Worm (Caenorhabditis elegans) whole organism, L4 larva: ENCODE results near the gene sre-46.
A peak's percentile ranks its signal among the peaks of the same experiment; 100 is the strongest.

Experiments used
- F10B5.3 ChIP-seq: sonication (generic microtip); optimal IDR thresholded peaks from 2 replicates; lab custom pipeline; 2016; ENCODE audit warnings: mild to moderate bottlenecking, missing genetic modification characterization, missing compliant biosample characterization
- F44E2.7 ChIP-seq: fragments of 200-800 bp; sonication (Bioruptor generic); IDR thresholded peaks from 2 replicates; pipeline ENCODE4 v2.1.2; 2022; ENCODE audit warnings: missing genetic modification characterization, missing compliant biosample characterization
- F49E8.2 ChIP-seq: sonication (generic microtip); optimal IDR thresholded peaks from 2 replicates; lab custom pipeline; 2016; ENCODE audit warnings: missing compliant biosample characterization, mild to moderate bottlenecking, missing genetic modification characterization, borderline replicate concordance
- T26A8.4 ChIP-seq: fragments of 200-800 bp; sonication (Bioruptor generic); IDR thresholded peaks from 2 replicates; pipeline ENCODE4 v1.3.6; 2022; ENCODE audit warnings: missing genetic modification characterization, missing compliant biosample characterization
- Y48G9A.11 ChIP-seq: fragments of 200-800 bp; sonication (Bioruptor generic); IDR thresholded peaks from 2 replicates; pipeline ENCODE4 v1.3.6; 2022; ENCODE audit warnings: missing genetic modification reagents, missing genetic modification characterization, missing compliant biosample characterization
- Y5F2A.4 ChIP-seq: fragments of 200-800 bp; sonication (Bioruptor generic); optimal IDR thresholded peaks from 2 replicates; lab custom pipeline; 2018; ENCODE audit warnings: mild to moderate bottlenecking, missing genetic modification characterization, missing compliant biosample characterization
- ZK337.2 ChIP-seq: fragments of 200-800 bp; sonication (Bioruptor generic); IDR thresholded peaks from 2 replicates; pipeline ENCODE4 v1.3.6; 2022; ENCODE audit warnings: missing genetic modification reagents, missing genetic modification characterization, missing compliant biosample characterization
- attf-4 ChIP-seq: sonication (generic microtip); optimal IDR thresholded peaks from 3 replicates; lab custom pipeline; 2017; ENCODE audit warnings: missing biosample characterization, missing genetic modification characterization
- ceh-20 ChIP-seq: fragments of 200-800 bp; sonication (Bioruptor generic); IDR thresholded peaks from 2 replicates; pipeline ENCODE4 v1.3.6; 2022; ENCODE audit warnings: missing genetic modification reagents, missing genetic modification characterization, missing compliant biosample characterization
- ceh-28 ChIP-seq: fragments of 150-350 bp; optimal IDR thresholded peaks from 2 replicates; lab custom pipeline; 2014; ENCODE audit warnings: missing biosample characterization, missing genetic modification reagents, missing genetic modification characterization
- daf-12 ChIP-seq: fragments of 150-350 bp; optimal IDR thresholded peaks from 2 replicates; lab custom pipeline; 2014; ENCODE audit warnings: missing biosample characterization, missing genetic modification reagents, missing genetic modification characterization
- daf-16 ChIP-seq, 3 experiments: sonication (generic microtip); optimal IDR thresholded peaks; 2 replicates each; lab custom pipeline; 2016 to 2017; ENCODE audit warnings: missing genetic modification characterization in 3 of 3, missing genetic modification reagents in 3 of 3, mild to moderate bottlenecking in 2 of 3, missing compliant biosample characterization in 2 of 3, missing biosample characterization in 1 of 3, moderate library complexity in 1 of 3
- dmd-6 ChIP-seq: fragments of 200-800 bp; sonication (Bioruptor generic); IDR thresholded peaks from 2 replicates; pipeline ENCODE4 v1.3.6; 2022; ENCODE audit warnings: missing genetic modification reagents, missing genetic modification characterization, missing compliant biosample characterization
- dmd-9 ChIP-seq: fragments of 200-800 bp; sonication (Bioruptor generic); IDR thresholded peaks from 2 replicates; pipeline ENCODE4 v1.3.6; 2022; ENCODE audit warnings: missing genetic modification reagents, missing genetic modification characterization, missing compliant biosample characterization
- dpl-1 ChIP-seq: fragments of 150-350 bp; optimal IDR thresholded peaks from 2 replicates; lab custom pipeline; 2014; ENCODE audit warnings: missing biosample characterization, missing genetic modification reagents, missing genetic modification characterization
- dve-1 ChIP-seq: sonication (generic microtip); optimal IDR thresholded peaks from 2 replicates; lab custom pipeline; 2017; ENCODE audit warnings: antibody characterized with exemption, mild to moderate bottlenecking, missing genetic modification characterization, missing compliant biosample characterization; ENCODE audit not compliant: insufficient read depth
- egl-27 ChIP-seq: sonication (generic microtip); optimal IDR thresholded peaks from 3 replicates; lab custom pipeline; 2017; ENCODE audit warnings: missing biosample characterization, missing genetic modification reagents, missing genetic modification characterization
- egl-43 ChIP-seq: fragments of 200-800 bp; sonication (Bioruptor generic); IDR thresholded peaks from 2 replicates; pipeline ENCODE4 v1.3.6; 2022; ENCODE audit warnings: missing genetic modification reagents, missing genetic modification characterization, missing compliant biosample characterization
- hif-1 ChIP-seq, 2 experiments: sonication (generic microtip); optimal IDR thresholded peaks; 2 replicates each; lab custom pipeline; 2016 to 2017; ENCODE audit warnings: missing compliant biosample characterization in 2 of 2, missing genetic modification characterization in 2 of 2, missing genetic modification reagents in 2 of 2, missing genotype in 2 of 2, mild to moderate bottlenecking in 1 of 2
- hlh-11 ChIP-seq: fragments of 200-800 bp; sonication (Bioruptor generic); optimal IDR thresholded peaks from 2 replicates; lab custom pipeline; 2018; ENCODE audit warnings: mild to moderate bottlenecking, missing genetic modification characterization, missing compliant biosample characterization
- hmg-1.1 ChIP-seq: fragments of 200-800 bp; sonication (Bioruptor generic); IDR thresholded peaks from 2 replicates; pipeline ENCODE4 v1.3.6; 2022; ENCODE audit warnings: missing genetic modification reagents, missing genetic modification characterization, missing compliant biosample characterization
- lin-13 ChIP-seq: fragments of 150-350 bp; optimal IDR thresholded peaks from 2 replicates; lab custom pipeline; 2014; ENCODE audit warnings: missing biosample characterization, missing genetic modification reagents, missing genetic modification characterization
- lin-29 ChIP-seq: fragments of 200-800 bp; sonication (Bioruptor generic); IDR thresholded peaks from 2 replicates; pipeline ENCODE4 v1.3.6; 2022; ENCODE audit warnings: missing genetic modification reagents, missing genetic modification characterization, missing compliant biosample characterization
- lin-38 ChIP-seq: fragments of 200-800 bp; sonication (Bioruptor generic); IDR thresholded peaks from 2 replicates; pipeline ENCODE4 v1.3.6; 2022; ENCODE audit warnings: missing genetic modification reagents, missing genetic modification characterization, missing compliant biosample characterization
- lin-39 ChIP-seq: fragments of 150-350 bp; optimal IDR thresholded peaks from 2 replicates; lab custom pipeline; 2014; ENCODE audit warnings: missing biosample characterization, missing genetic modification reagents, missing genetic modification characterization
- mep-1 ChIP-seq: fragments of 150-350 bp; sonication (generic microtip); optimal IDR thresholded peaks from 3 replicates; lab custom pipeline; 2014; ENCODE audit warnings: missing biosample characterization, missing genetic modification characterization
- nhr-102 ChIP-seq: sonication (generic microtip); optimal IDR thresholded peaks from 2 replicates; lab custom pipeline; 2016; ENCODE audit warnings: mild to moderate bottlenecking, missing genetic modification characterization, moderate library complexity, missing compliant biosample characterization
- nhr-237 ChIP-seq: sonication (generic microtip); optimal IDR thresholded peaks from 2 replicates; lab custom pipeline; 2017; ENCODE audit warnings: missing biosample characterization, missing genetic modification characterization
- nhr-28 ChIP-seq: fragments of 150-350 bp; optimal IDR thresholded peaks from 2 replicates; lab custom pipeline; 2014; ENCODE audit warnings: missing biosample characterization, missing genetic modification characterization
- nhr-41 ChIP-seq: fragments of 200-800 bp; sonication (Bioruptor generic); IDR thresholded peaks from 2 replicates; pipeline ENCODE4 v1.3.6; 2022; ENCODE audit warnings: missing genetic modification reagents, missing genetic modification characterization, missing compliant biosample characterization
- nhr-42 ChIP-seq: fragments of 200-800 bp; sonication (Bioruptor generic); IDR thresholded peaks from 2 replicates; pipeline ENCODE4 v1.3.6; 2022; ENCODE audit warnings: missing genetic modification characterization, missing compliant biosample characterization
- nhr-48 ChIP-seq: sonication (generic microtip); optimal IDR thresholded peaks from 2 replicates; lab custom pipeline; 2016; ENCODE audit warnings: mild to moderate bottlenecking, missing genetic modification characterization, missing compliant biosample characterization
- php-3 ChIP-seq: fragments of 200-800 bp; sonication (Bioruptor generic); IDR thresholded peaks from 2 replicates; pipeline ENCODE4 v1.3.6; 2022; ENCODE audit warnings: missing genetic modification reagents, missing genetic modification characterization, missing compliant biosample characterization
- pqm-1 ChIP-seq: sonication (generic microtip); optimal IDR thresholded peaks from 2 replicates; lab custom pipeline; 2017; ENCODE audit warnings: missing biosample characterization, missing genetic modification characterization
- snpc-1.2 ChIP-seq: fragments of 200-800 bp; sonication (Bioruptor generic); IDR thresholded peaks from 2 replicates; pipeline ENCODE4 v1.3.6; 2022; ENCODE audit warnings: missing genetic modification reagents, missing genetic modification characterization, missing compliant biosample characterization
- spr-1 ChIP-seq: sonication (generic microtip); optimal IDR thresholded peaks from 2 replicates; lab custom pipeline; 2016; ENCODE audit warnings: mild to moderate bottlenecking, missing genetic modification characterization, missing compliant biosample characterization
- tag-97 ChIP-seq: fragments of 200-800 bp; sonication (Bioruptor generic); IDR thresholded peaks from 2 replicates; pipeline ENCODE4 v1.3.6; 2022; ENCODE audit warnings: missing genetic modification characterization, missing compliant biosample characterization
- tra-1 ChIP-seq: fragments of 200-800 bp; sonication (Bioruptor generic); IDR thresholded peaks from 2 replicates; pipeline ENCODE4 v1.3.6; 2022; ENCODE audit warnings: missing genetic modification reagents, missing genetic modification characterization, missing compliant biosample characterization
- unc-39 ChIP-seq: sonication (generic microtip); optimal IDR thresholded peaks from 2 replicates; lab custom pipeline; 2017; ENCODE audit warnings: missing biosample characterization, missing genetic modification characterization
- unc-62 ChIP-seq, 3 experiments: fragments of 150-350 bp in 1 of 3; sonication (generic microtip); optimal IDR thresholded peaks in 2 of 3; peaks in 1 of 3; 1 replicate in 1 of 3; 2 replicates in 2 of 3; lab custom pipeline; 2014 to 2017; ENCODE audit warnings: missing biosample characterization in 3 of 3, missing genetic modification characterization in 3 of 3, missing genetic modification reagents in 3 of 3, missing genotype in 1 of 3
- ztf-7 ChIP-seq: fragments of 150-350 bp; optimal IDR thresholded peaks from 2 replicates; lab custom pipeline; 2014; ENCODE audit warnings: missing biosample characterization, missing genetic modification characterization

sre-46 gene

ce11 chrII:13720650-13721049, 468 bp downstream of the sre-46 start:
- TF ChIP-seq mep-1 (tag; lab: Kevin White, UChicago), result no peak
- peak in 1 of 2 experiments; percentile 83 for TF ChIP-seq unc-62 (GFP tag; optimal IDR thresholded peaks at IDR 0.05 in 1 of 2; lab: Kevin White, UChicago)
- no peak for TF ChIP-seq unc-62 (tag; optimal IDR thresholded peaks at IDR 0.05; lab: Kevin White, UChicago)
- no peak for TF ChIP-seq hif-1 (tag; optimal IDR thresholded peaks at IDR 0.05; lab: Kevin White, UChicago)
- no peak for TF ChIP-seq lin-13 (GFP tag; lab: Kevin White, UChicago)
- TF ChIP-seq nhr-42 (GFP tag; lab: Robert Waterston, UW), result peak; percentile 56; the same call in 1 of the 2 replicates
- no peak for TF ChIP-seq lin-38 (GFP tag; lab: Robert Waterston, UW)
- TF ChIP-seq ZK337.2 (GFP tag; lab: Robert Waterston, UW), result no peak
- no peak for TF ChIP-seq attf-4 (tag; lab: Kevin White, UChicago)
- TF ChIP-seq F44E2.7 (GFP tag; lab: Robert Waterston, UW), result no peak
- TF ChIP-seq, all 104 proteins: peak for 2

DNA sequence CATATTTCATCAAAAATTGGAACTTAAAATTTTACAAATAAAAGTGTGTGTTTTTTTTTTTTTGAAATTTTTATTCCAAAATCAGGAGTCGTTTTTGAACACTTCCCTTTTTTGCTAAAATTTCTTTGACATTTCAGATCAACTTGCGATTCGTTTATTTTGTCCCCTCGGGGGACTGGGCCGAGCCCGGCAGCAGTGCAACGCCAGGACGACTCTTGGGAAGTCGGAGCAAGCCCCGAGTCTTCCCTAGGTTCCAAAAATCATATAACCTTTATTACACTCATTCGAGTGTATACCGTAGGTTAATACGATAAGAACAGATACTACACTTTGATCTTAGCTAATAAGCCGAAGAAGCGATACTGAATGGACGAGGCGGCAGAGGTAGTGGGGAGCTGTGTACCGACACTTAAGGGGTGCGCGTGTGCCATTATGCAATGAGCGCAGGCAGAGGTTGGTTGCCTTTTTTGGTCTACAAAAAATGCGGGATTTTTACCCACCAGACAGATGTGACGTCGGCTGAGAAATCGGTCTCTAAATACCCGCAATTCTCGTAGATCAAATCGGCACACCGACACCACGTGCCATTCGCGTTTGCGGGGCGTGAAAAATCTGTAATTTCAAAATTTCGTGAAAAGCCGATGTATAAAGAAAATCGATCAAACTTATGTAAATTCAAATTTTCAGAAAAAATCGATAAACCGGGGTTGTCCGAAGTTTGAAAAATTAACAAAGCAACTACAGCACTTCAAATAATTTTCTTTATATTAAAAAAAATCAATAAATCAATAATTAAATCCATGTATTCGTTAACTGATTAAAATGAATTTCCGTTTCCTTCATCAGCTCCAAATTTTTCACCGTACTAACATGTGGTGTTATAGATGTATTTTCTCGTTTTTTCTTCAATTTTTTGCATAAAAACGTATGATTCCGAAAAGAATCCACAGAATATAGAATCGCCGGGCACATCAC, 3.4 kb downstream of the sre-46 start:
- TF ChIP-seq lin-39 (tag; lab: Kevin White, UChicago) (no peak), F10B5.3 (tag; lab: Kevin White, UChicago) (no peak), egl-43 (GFP tag; lab: Robert Waterston, UW) (peak; percentile 58; the same call in 1 of the 2 replicates), snpc-1.2 (GFP tag; lab: Robert Waterston, UW) (0 out of 2 replicates have a peak, but pooled peaks have one; percentile 52), dmd-9 (GFP tag; lab: Robert Waterston, UW) (no peak), spr-1 (tag; lab: Kevin White, UChicago) (no peak), T26A8.4 (GFP tag; lab: Robert Waterston, UW) (no peak), Y48G9A.11 (GFP tag; lab: Robert Waterston, UW) (0 out of 2 replicates have a peak, but pooled peaks have one; percentile 26), nhr-48 (no peak), nhr-41 (no peak), nhr-102 (tag; lab: Kevin White, UChicago) (no peak), dmd-6 (GFP tag; lab: Robert Waterston, UW) (peak; percentile 13; the same call in 1 of the 2 replicates), ztf-7 (tag; lab: Kevin White, UChicago) (no peak), Y5F2A.4 (no peak), ceh-28 (tag; lab: Kevin White, UChicago) (peak; percentile 98), F49E8.2 (tag; lab: Kevin White, UChicago) (peak; percentile 73), daf-12 (tag; lab: Kevin White, UChicago) (no peak), nhr-28 (tag; lab: Kevin White, UChicago) (no peak), tra-1 (GFP tag; lab: Robert Waterston, UW) (no peak), mep-1 (tag; lab: Kevin White, UChicago) (no peak), pqm-1 (tag; lab: Kevin White, UChicago) (no peak)

DNA sequence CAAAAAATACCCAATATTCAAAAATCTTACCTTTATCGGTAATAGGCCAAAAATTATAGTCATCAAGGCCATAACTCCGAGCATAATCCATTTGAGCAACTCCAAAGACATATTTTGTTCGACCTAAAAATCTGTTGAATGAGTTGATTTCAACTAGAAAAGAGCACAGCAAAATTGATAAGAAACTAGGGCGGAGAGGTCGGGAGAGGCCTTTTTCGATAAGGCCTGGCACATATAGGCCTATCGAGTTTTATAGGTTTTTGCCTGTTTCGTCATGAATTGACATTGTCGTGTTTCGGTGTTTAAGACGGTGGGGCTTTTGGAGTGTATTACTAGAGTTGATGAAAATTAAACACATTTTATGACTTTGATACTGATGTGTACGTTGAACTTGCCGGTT, 5.4 kb downstream of the sre-46 start, which contains the start of gene zipt-2.3:
zipt-2.3 (minus strand) TSS at position 147 of the 400 bp plus-strand sequence.
- peak; percentile 62 for TF ChIP-seq dve-1 (tag; lab: Kevin White, UChicago)
- TF ChIP-seq lin-29 (GFP tag; lab: Robert Waterston, UW), result no peak
- TF ChIP-seq nhr-237, result no peak
- TF ChIP-seq egl-27 (tag; lab: Kevin White, UChicago), result no peak
- TF ChIP-seq tag-97 (GFP tag; lab: Robert Waterston, UW), result no peak
- no peak for TF ChIP-seq hif-1 (tag; optimal IDR thresholded peaks at IDR 0.05; lab: Kevin White, UChicago)
- TF ChIP-seq ceh-20 (GFP tag; lab: Robert Waterston, UW), result no peak
- peak; percentile 63; the same call in 1 of the 2 replicates for TF ChIP-seq dmd-6 (GFP tag; lab: Robert Waterston, UW)
- peak; percentile 45; the same call in 1 of the 2 replicates for TF ChIP-seq php-3 (GFP tag; lab: Robert Waterston, UW)
- TF ChIP-seq pqm-1 (tag; lab: Kevin White, UChicago), result peak; percentile 93
- peak; percentile 9 for TF ChIP-seq hlh-11 (tag; lab: Kevin White, UChicago)
- no peak for TF ChIP-seq hmg-1.1 (GFP tag; lab: Robert Waterston, UW)
- no peak for TF ChIP-seq dpl-1 (GFP tag; lab: Kevin White, UChicago)
- no peak for TF ChIP-seq unc-39 (tag; lab: Kevin White, UChicago)
- TF ChIP-seq nhr-28 (tag; lab: Kevin White, UChicago), result peak; percentile 62
- TF ChIP-seq daf-16 (GFP tag; optimal IDR thresholded peaks at IDR 0.05; lab: Kevin White, UChicago), result no peak
- peak; percentile 56 for TF ChIP-seq daf-16 (tag; optimal IDR thresholded peaks at IDR 0.05; lab: Kevin White, UChicago)
